Fruit fly (Drosophila melanogaster) whole organism, adult: ENCODE data around the gene CG34454.

Experiments used
- CG11617 ChIP-seq: fragments of 200-800 bp; sonication (Bioruptor generic); optimal IDR thresholded peaks from 2 replicates; lab custom pipeline; 2017; ENCODE audit warnings: mild to moderate bottlenecking, missing biosample characterization, missing genetic modification reagents, missing genetic modification characterization
- CG12768 ChIP-seq: fragments of 200-800 bp; sonication (Bioruptor generic); optimal IDR thresholded peaks from 2 replicates; lab custom pipeline; 2017; ENCODE audit warnings: missing biosample characterization, missing genetic modification characterization, mild to moderate bottlenecking, moderate library complexity, missing genetic modification reagents
- CG14711 ChIP-seq: fragments of 200-800 bp; sonication (Bioruptor generic); optimal IDR thresholded peaks from 2 replicates; lab custom pipeline; 2018; ENCODE audit warnings: missing biosample characterization, mild to moderate bottlenecking, missing genetic modification characterization, moderate library complexity
- CG1620 ChIP-seq: fragments of 200-800 bp; sonication (Bioruptor generic); optimal IDR thresholded peaks from 2 replicates; lab custom pipeline; 2016; ENCODE audit warnings: missing biosample characterization, missing genetic modification characterization
- CG33017 ChIP-seq: fragments of 200-800 bp; sonication (Bioruptor generic); optimal IDR thresholded peaks from 2 replicates; lab custom pipeline; 2018; ENCODE audit warnings: missing biosample characterization, mild to moderate bottlenecking, missing genetic modification characterization, moderate library complexity
- CG5204 ChIP-seq: fragments of 200-800 bp; sonication (Bioruptor generic); optimal IDR thresholded peaks from 2 replicates; lab custom pipeline; 2016; ENCODE audit warnings: missing biosample characterization, missing genetic modification characterization
- CG7045 ChIP-seq: fragments of 200-800 bp; sonication (Bioruptor generic); optimal IDR thresholded peaks from 2 replicates; lab custom pipeline; 2017; ENCODE audit warnings: missing biosample characterization, mild to moderate bottlenecking, missing genetic modification characterization
- CG7101 ChIP-seq: fragments of 200-800 bp; sonication (Bioruptor generic); optimal IDR thresholded peaks from 2 replicates; lab custom pipeline; 2018; ENCODE audit warnings: missing biosample characterization, mild to moderate bottlenecking, missing genetic modification characterization, moderate library complexity
- Clk ChIP-seq: fragments of 200-800 bp; sonication (Bioruptor generic); optimal IDR thresholded peaks from 2 replicates; lab custom pipeline; 2017; ENCODE audit warnings: missing biosample characterization, missing genetic modification characterization
- Crg-1 ChIP-seq: fragments of 200-800 bp; sonication (Bioruptor generic); optimal IDR thresholded peaks from 2 replicates; lab custom pipeline; 2016; ENCODE audit warnings: missing biosample characterization, missing genetic modification characterization
- Hr96 ChIP-seq: fragments of 200-800 bp; sonication (Bioruptor generic); optimal IDR thresholded peaks from 2 replicates; lab custom pipeline; 2016; ENCODE audit warnings: missing biosample characterization, missing genetic modification characterization
- Mnt ChIP-seq: fragments of 200-800 bp; sonication (Bioruptor generic); optimal IDR thresholded peaks from 2 replicates; lab custom pipeline; 2016; ENCODE audit warnings: missing biosample characterization, mild to moderate bottlenecking, missing genetic modification characterization
- bab1 ChIP-seq: fragments of 200-800 bp; sonication (Bioruptor generic); optimal IDR thresholded peaks from 3 replicates; lab custom pipeline; 2019; ENCODE audit warnings: missing biosample characterization, mild to moderate bottlenecking, missing genetic modification characterization, moderate library complexity
- cic ChIP-seq: fragments of 200-800 bp; sonication (Bioruptor generic); optimal IDR thresholded peaks from 2 replicates; lab custom pipeline; 2017; ENCODE audit warnings: missing biosample characterization, mild to moderate bottlenecking, missing genetic modification characterization, moderate library complexity
- cnc ChIP-seq, 2 experiments: fragments of >200 bp; optimal IDR thresholded peaks; 2 replicates each; lab custom pipeline; 2017
- kay ChIP-seq: fragments of 200-800 bp; sonication (Bioruptor generic); peaks from one replicate; lab custom pipeline; 2016; ENCODE audit warnings: missing biosample characterization, missing genetic modification characterization, borderline replicate concordance
- ovo ChIP-seq: fragments of 200-800 bp; sonication (Bioruptor generic); optimal IDR thresholded peaks from 2 replicates; lab custom pipeline; 2016; ENCODE audit warnings: missing biosample characterization, missing genetic modification characterization
- pad ChIP-seq: fragments of 200-800 bp; sonication (Bioruptor generic); optimal IDR thresholded peaks from 3 replicates; lab custom pipeline; 2017; ENCODE audit warnings: missing biosample characterization, missing genetic modification characterization, mild to moderate bottlenecking, moderate library complexity, missing genetic modification reagents
- tj ChIP-seq: fragments of 200-800 bp; sonication (Bioruptor generic); optimal IDR thresholded peaks from 3 replicates; lab custom pipeline; 2017; ENCODE audit warnings: missing biosample characterization, mild to moderate bottlenecking, missing genetic modification characterization, moderate library complexity
- toe ChIP-seq: fragments of 200-800 bp; sonication (Bioruptor generic); optimal IDR thresholded peaks from 2 replicates; lab custom pipeline; 2016; ENCODE audit warnings: missing biosample characterization, missing genetic modification characterization

Gene CG34454

DNA sequence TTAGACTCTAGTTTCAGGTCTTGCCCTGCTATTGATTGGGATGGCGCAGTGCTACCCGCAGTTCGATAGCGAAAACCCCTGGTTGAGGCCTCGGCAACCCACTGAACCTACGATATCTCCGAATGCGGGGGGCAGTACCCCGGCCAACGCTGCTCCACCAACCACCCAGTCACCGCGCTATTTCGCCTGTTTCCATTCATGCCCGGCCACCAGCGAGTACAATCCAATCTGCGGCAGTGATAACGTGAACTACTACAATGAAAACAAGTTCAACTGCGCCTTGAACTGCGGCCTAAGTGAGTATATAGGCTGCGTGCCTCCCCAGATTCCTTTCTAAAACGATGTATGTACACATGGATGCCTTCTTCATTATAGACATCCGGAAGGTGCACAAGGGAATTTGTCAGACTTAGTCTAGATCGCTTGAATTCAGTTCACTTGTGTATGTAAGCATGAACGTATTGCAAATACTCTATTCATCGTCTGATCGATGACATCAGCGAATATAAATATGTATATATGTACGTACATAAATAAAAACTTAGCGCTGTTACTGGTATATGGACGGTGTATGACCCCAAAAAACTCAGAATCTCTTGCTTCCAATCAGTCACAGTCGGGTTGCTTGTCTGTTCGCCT lies 14.6 kb downstream of the CG34454 start, which contains the start of gene CG13877:
Gene CG13877 (plus strand): TSS at position 589 of the 639 bp plus-strand sequence.
- no peak for TF ChIP-seq kay (GFP tag; lab: Kevin White, UChicago)
- TF ChIP-seq cic (GFP tag; lab: Kevin White, UChicago) = peak; percentile 88
- no peak for TF ChIP-seq CG7101 (tag; lab: Kevin White, UChicago)

- TF ChIP-seq bab1 (GFP tag; lab: Kevin White, UChicago) (no peak), Clk (no peak), pad (GFP tag; lab: Kevin White, UChicago) (no peak)
Observed at dm6 chr3L:216325-216724, 15.8 kb downstream of the CG34454 start, which contains the start of gene Kaz1-ORFB. Gene Kaz1-ORFB, plus strand, starts transcription at chr3L:216625.

DNA sequence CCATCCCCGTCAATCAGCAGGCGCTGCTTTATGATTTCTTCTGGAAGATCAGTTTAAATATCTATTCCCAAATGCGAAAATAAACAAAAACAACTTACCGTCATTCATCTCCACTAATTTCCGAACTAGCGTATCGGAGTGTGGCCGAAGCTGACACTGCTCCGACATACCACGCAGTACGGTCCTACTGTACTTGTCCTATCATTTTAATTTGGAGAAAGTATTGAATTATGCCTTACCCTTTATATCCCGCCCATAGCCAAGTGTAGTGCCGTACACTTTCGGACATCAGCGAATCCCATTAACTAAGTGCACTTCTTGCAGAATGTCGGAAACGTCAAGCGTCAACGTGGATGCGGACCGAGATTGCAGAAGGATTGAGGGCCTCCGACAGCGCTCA lies 19.6 kb downstream of the CG34454 start, which contains the start of the genes thoc7 and Dis3l2:
Gene thoc7 (minus strand): TSS at position 168 of the 400 bp plus-strand sequence.
Gene Dis3l2 (plus strand): TSS at position 190 of the 400 bp plus-strand sequence.
- no peak for TF ChIP-seq cic (GFP tag; lab: Kevin White, UChicago)
- peak; percentile 3 for TF ChIP-seq Mnt (GFP tag; lab: Kevin White, UChicago)

DNA sequence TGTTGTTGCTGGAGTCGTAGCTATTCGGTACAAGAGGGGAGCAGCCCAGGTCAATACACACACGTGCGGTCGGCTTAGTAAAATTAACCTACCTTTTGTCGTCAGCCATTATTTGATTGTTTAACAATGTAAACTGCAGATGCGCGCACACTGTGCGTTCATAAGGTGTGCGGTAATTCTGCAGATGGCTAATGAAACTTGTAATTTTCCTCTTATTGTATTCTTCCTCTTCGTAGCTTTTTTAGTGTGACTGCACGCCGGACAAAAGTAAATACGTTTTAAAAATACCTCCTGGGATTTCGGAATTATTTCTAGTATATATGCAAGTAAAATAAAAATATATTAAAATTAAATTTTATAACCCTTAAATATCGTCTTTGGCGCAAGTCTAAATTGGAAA lies 20.9 kb downstream of the CG34454 start, which contains the start of gene Prp4k:
Gene Prp4k (minus strand): TSS at position 258 of the 400 bp plus-strand sequence.
- TF ChIP-seq Hr96 = no peak
- no peak for TF ChIP-seq CG5204
- no peak for TF ChIP-seq pad (GFP tag; lab: Kevin White, UChicago)
- TF ChIP-seq CG1620 (GFP tag; lab: Kevin White, UChicago) = no peak
- TF ChIP-seq CG7045 (GFP tag; lab: Kevin White, UChicago) = no peak
- TF ChIP-seq CG14711 (tag; lab: Kevin White, UChicago) = no peak
- peak; percentile 82 for TF ChIP-seq Mnt (GFP tag; lab: Kevin White, UChicago)
- no peak for TF ChIP-seq CG11617
- TF ChIP-seq bab1 (GFP tag; lab: Kevin White, UChicago) = peak; percentile 36
- TF ChIP-seq tj (GFP tag; lab: Kevin White, UChicago) = no peak
- no peak for TF ChIP-seq toe (GFP tag; lab: Kevin White, UChicago)

dm6 chr3L:205723-206284 lies 26.3 kb downstream of the CG34454 start, which contains the start of the genes Gk1 and CG13876:
Gene Gk1, minus strand, starts transcription at chr3L:205844.
Gene CG13876, plus strand, starts transcription at chr3L:206134.
- TF ChIP-seq pad (GFP tag; lab: Kevin White, UChicago) (peak; percentile 89), CG7045 (GFP tag; lab: Kevin White, UChicago) (peak; percentile 98), CG14711 (tag; lab: Kevin White, UChicago) (peak; percentile 97), CG11617 (peak; percentile 98), cnc (optimal IDR thresholded peaks at IDR 0.05; lab: Kevin White, UChicago) (no peak), toe (GFP tag; lab: Kevin White, UChicago) (no peak), tj (GFP tag; lab: Kevin White, UChicago) (peak; percentile 92), Crg-1 (GFP tag; lab: Kevin White, UChicago) (peak; percentile 91), CG33017 (peak; percentile 99), kay (GFP tag; lab: Kevin White, UChicago) (no peak), Clk (peak; percentile 95), bab1 (GFP tag; lab: Kevin White, UChicago) (peak; percentile 99), CG12768 (GFP tag; lab: Kevin White, UChicago) (peak; percentile 97), CG1620 (GFP tag; lab: Kevin White, UChicago) (peak; percentile 86), CG7101 (tag; lab: Kevin White, UChicago) (peak; percentile 99), CG5204 (no peak), cic (GFP tag; lab: Kevin White, UChicago) (peak; percentile 97), Hr96 (no peak), ovo (peak; percentile 90), Mnt (GFP tag; lab: Kevin White, UChicago) (peak; percentile 90)

DNA sequence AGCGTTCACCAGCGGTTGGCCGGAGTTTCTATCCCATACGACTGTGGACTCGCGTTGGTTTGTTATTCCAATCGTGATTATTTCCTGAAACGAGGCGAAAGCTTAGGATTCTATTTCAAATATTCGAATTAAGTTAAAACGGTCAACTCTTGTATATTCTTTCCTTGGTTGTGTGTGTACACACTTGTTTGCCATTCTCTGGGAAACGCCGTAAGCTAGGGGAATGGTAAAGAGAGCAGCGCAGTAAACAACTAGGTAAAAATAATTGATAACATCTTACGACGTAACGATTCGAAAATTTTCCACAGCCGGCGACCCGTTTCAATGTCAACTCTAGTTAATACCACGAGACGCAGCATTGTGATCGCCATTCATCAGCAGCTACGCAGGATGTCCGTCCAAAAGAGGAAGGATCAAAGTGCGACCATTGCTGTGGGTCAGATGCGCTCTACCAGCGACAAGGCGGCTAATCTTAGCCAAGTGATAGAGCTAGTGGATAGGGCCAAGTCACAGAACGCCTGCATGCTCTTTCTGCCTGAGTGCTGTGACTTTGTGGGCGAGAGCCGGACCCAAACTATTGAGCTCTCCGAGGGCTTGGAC lies 28.5 kb downstream of the CG34454 start, which contains the start of gene NitFhit:
Gene NitFhit (plus strand): TSS at position 195 of the 600 bp plus-strand sequence.
- peak; percentile 59 for TF ChIP-seq Mnt (GFP tag; lab: Kevin White, UChicago)
- TF ChIP-seq cic (GFP tag; lab: Kevin White, UChicago) = peak; percentile 35
- peak; percentile 47 for TF ChIP-seq CG12768 (GFP tag; lab: Kevin White, UChicago)
- TF ChIP-seq CG7101 (tag; lab: Kevin White, UChicago) = no peak
- peak; percentile 45 for TF ChIP-seq bab1 (GFP tag; lab: Kevin White, UChicago)
- TF ChIP-seq CG5204 = no peak
- no peak for TF ChIP-seq CG1620 (GFP tag; lab: Kevin White, UChicago)
- TF ChIP-seq kay (GFP tag; lab: Kevin White, UChicago) = no peak
- TF ChIP-seq Hr96 = no peak
- no peak for TF ChIP-seq tj (GFP tag; lab: Kevin White, UChicago)
- no peak for TF ChIP-seq CG33017
- no peak for TF ChIP-seq cnc (optimal IDR thresholded peaks at IDR 0.05; lab: Kevin White, UChicago)
- no peak for TF ChIP-seq Crg-1 (GFP tag; lab: Kevin White, UChicago)
- TF ChIP-seq CG11617 = peak; percentile 18
- TF ChIP-seq toe (GFP tag; lab: Kevin White, UChicago) = no peak
- peak; percentile 91 for TF ChIP-seq pad (GFP tag; lab: Kevin White, UChicago)
- no peak for TF ChIP-seq ovo
- no peak for TF ChIP-seq CG7045 (GFP tag; lab: Kevin White, UChicago)
- no peak for TF ChIP-seq Clk
- TF ChIP-seq CG14711 (tag; lab: Kevin White, UChicago) = no peak
